Fruit fly (Drosophila melanogaster) whole organism, wandering third instar larva: ENCODE data around the gene Toll-9.

Experiments used
- HLH106 ChIP-seq: fragments of 200-800 bp; optimal IDR thresholded peaks from 3 replicates; lab custom pipeline; 2019; ENCODE audit warnings: missing biosample characterization, mild to moderate bottlenecking, missing genetic modification characterization, moderate library complexity
- psq ChIP-seq: fragments of 200-800 bp; sonication (Bioruptor generic); optimal IDR thresholded peaks from 3 replicates; lab custom pipeline; 2017; ENCODE audit warnings: missing biosample characterization, mild to moderate bottlenecking, missing genetic modification characterization, moderate library complexity

DNA sequence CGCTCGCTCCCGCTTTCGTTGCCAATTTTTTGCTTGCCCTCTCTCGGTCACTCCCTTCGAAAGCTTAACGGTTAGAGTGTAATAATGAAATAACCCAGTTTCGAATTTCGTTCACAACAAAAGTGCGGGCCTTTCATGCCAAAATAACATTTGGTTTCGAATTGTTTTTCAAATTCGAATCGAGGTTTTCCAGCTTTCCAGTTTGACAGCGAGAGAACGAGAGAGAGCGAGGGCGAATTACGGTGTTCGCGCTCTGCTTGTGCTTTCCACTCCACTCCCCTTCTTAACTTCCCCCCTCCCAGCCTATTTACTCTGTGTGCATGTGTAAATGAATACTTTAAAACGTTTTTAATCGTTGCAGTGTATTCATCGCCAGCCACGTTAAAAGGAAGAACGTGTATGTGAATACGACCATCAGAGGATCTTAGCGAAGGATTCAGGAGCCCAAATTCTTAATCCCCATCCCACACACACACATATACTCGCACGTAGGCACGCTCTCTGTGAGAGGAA lies 17.9 kb downstream of the Toll-9 start:
- no peak for TF ChIP-seq HLH106 (tag; lab: Kevin White, UChicago)
- no peak for TF ChIP-seq psq
